Worm (Caenorhabditis elegans): ENCODE data around the gene nep-22.

Gene nep-22

ce11 chrX:9078149-9078548 lies 43.8 kb downstream of the nep-22 start (continued):
- TF ChIP-seq K12H6.12 (tag; optimal IDR thresholded peaks at IDR 0.05), result no peak
- TF ChIP-seq nhr-179 (tag; optimal IDR thresholded peaks at IDR 0.05), result no peak
- peak; percentile 70; the same call in 1 of the 2 replicates for TF ChIP-seq let-526 (GFP tag; IDR thresholded peaks at IDR 0.05)
- TF ChIP-seq F57C9.4 (tag; optimal IDR thresholded peaks at IDR 0.05), result no peak
- no peak for TF ChIP-seq F22D6.2 (tag; optimal IDR thresholded peaks at IDR 0.05)
- TF ChIP-seq rpc-1 (optimal IDR thresholded peaks at IDR 0.05), result peak; percentile 89
- TF ChIP-seq rpc-1 (tag; optimal IDR thresholded peaks at IDR 0.05), result peak; percentile 92
- TF ChIP-seq ztf-28 (GFP tag; IDR thresholded peaks at IDR 0.05), result no peak
- TF ChIP-seq unc-130 (GFP tag; optimal IDR thresholded peaks at IDR 0.05), result no peak
- no peak for TF ChIP-seq ceh-100 (GFP tag; IDR thresholded peaks at IDR 0.05)
- TF ChIP-seq nhr-90 (tag; optimal IDR thresholded peaks at IDR 0.05), result peak; percentile 80
- TF ChIP-seq B0261.1 (tag; optimal IDR thresholded peaks at IDR 0.05), result peak; percentile 88
- TF ChIP-seq hmg-1.2 (GFP tag; IDR thresholded peaks at IDR 0.05), result peak; percentile 73
- peak; percentile 48; the same call in 1 of the 2 replicates for TF ChIP-seq egl-18 (GFP tag; IDR thresholded peaks at IDR 0.05)
- no peak for TF ChIP-seq akir-1 (GFP tag; optimal IDR thresholded peaks at IDR 0.05)
- peak; percentile 92 for TF ChIP-seq tbp1 (GFP tag; optimal IDR thresholded peaks at IDR 0.05)
- TF ChIP-seq zfh-2 (GFP tag; conservative IDR thresholded peaks at IDR 0.05), result no peak
- TF ChIP-seq dox-1 (GFP tag; IDR thresholded peaks at IDR 0.05), result no peak
- TF ChIP-seq atf-7 (tag; optimal IDR thresholded peaks at IDR 0.05), result no peak
- TF ChIP-seq ccch-3 (GFP tag; optimal IDR thresholded peaks at IDR 0.05), result no peak
- peak; percentile 30 for TF ChIP-seq hlh-12 (tag; optimal IDR thresholded peaks at IDR 0.05)
- TF ChIP-seq nhr-80 (tag; optimal IDR thresholded peaks at IDR 0.05), result peak; percentile 9
- no peak for TF ChIP-seq Y67H2A.10 (GFP tag; conservative IDR thresholded peaks at IDR 0.05)
- no peak for TF ChIP-seq Y53F4B.3 (GFP tag; IDR thresholded peaks at IDR 0.05)
- TF ChIP-seq lir-1 (GFP tag; conservative IDR thresholded peaks at IDR 0.05), result no peak
- no peak for TF ChIP-seq xnd-1 (tag; optimal IDR thresholded peaks at IDR 0.05)
- TF ChIP-seq dpff-1 (tag; optimal IDR thresholded peaks at IDR 0.05), result no peak
- TF ChIP-seq sea-2 (GFP tag; IDR thresholded peaks at IDR 0.05), result no peak
- TF ChIP-seq ztf-25 (GFP tag; IDR thresholded peaks at IDR 0.05), result 0 out of 2 replicates have a peak, but pooled peaks have one; percentile 46
- no peak for TF ChIP-seq athp-1 (tag; optimal IDR thresholded peaks at IDR 0.05)
- no peak for TF ChIP-seq chd-7 (tag; optimal IDR thresholded peaks at IDR 0.05)

DNA sequence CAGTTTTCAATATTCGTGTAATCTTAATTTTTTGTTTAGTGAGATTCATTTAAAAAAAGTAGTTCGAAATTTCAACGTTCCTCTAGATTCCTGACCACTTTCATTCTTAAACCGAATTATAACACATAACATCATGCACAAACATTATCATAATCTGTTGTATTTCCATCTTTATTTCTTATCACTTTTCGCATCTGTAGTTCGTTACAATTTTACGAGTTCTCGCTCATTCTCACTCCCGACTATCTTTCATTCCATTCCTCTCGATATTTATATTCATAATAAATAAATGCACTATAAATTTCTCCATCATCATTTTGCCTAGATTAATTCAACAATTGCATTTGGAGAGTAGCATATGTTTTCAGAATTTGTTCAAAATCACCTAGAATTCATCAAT lies 46.9 kb downstream of the nep-22 start:
- TF ChIP-seq C06A6.2 (GFP tag; conservative IDR thresholded peaks at IDR 0.05) (no peak), K12H6.12 (tag; optimal IDR thresholded peaks at IDR 0.05) (no peak), B0261.1 (tag; optimal IDR thresholded peaks at IDR 0.05) (no peak), lsl-1 (GFP tag; optimal IDR thresholded peaks at IDR 0.05) (no peak), aptf-3 (GFP tag; IDR thresholded peaks at IDR 0.05) (no peak), F49E8.2 (tag; optimal IDR thresholded peaks at IDR 0.05; ENCODE audit: insufficient read depth) (no peak), ceh-100 (GFP tag; IDR thresholded peaks at IDR 0.05) (no peak), him-1 (tag; optimal IDR thresholded peaks at IDR 0.05) (no peak), tbp1 (GFP tag; optimal IDR thresholded peaks at IDR 0.05) (no peak)

ce11 chrX:9082646-9083045 lies 48.3 kb downstream of the nep-22 start, which contains the start of gene ajm-1:
Gene ajm-1, plus strand, starts transcription at chrX:9082946.
- TF ChIP-seq madf-3 (GFP tag; IDR thresholded peaks at IDR 0.05), result no peak
- TF ChIP-seq F37B4.10 (GFP tag; IDR thresholded peaks at IDR 0.05), result no peak
- TF ChIP-seq lsl-1 (GFP tag; optimal IDR thresholded peaks at IDR 0.05), result no peak
- no peak for TF ChIP-seq ceh-40 (GFP tag; IDR thresholded peaks at IDR 0.05)
- no peak for TF ChIP-seq tlf-1 (GFP tag; optimal IDR thresholded peaks at IDR 0.05)
